Worm (Caenorhabditis elegans): Measurements from ENCODE around the gene decr-1.3.

decr-1.3 gene

ce11 chrII:8160916-8161315, 12.4 kb downstream of the decr-1.3 start:
- TF ChIP-seq sma-9 (GFP tag; optimal IDR thresholded peaks at IDR 0.05) (no peak), sma-9 (tag; optimal IDR thresholded peaks at IDR 0.05) (no peak), R02D3.7 (tag; optimal IDR thresholded peaks at IDR 0.05) (no peak), F13H6.1 (tag; optimal IDR thresholded peaks at IDR 0.05) (no peak), ztf-4 (tag; optimal IDR thresholded peaks at IDR 0.05) (no peak), crh-2 (tag; optimal IDR thresholded peaks at IDR 0.05) (no peak), lin-39 (tag; optimal IDR thresholded peaks at IDR 0.05) (no peak), aly-2 (tag; optimal IDR thresholded peaks at IDR 0.05) (no peak), nhr-11 (tag; optimal IDR thresholded peaks at IDR 0.05) (no peak), elt-3 (tag; optimal IDR thresholded peaks at IDR 0.05) (no peak), nhr-10 (tag; optimal IDR thresholded peaks at IDR 0.05) (no peak), unc-55 (GFP tag; optimal IDR thresholded peaks at IDR 0.05) (no peak), ztf-1 (GFP tag; conservative IDR thresholded peaks at IDR 0.05) (no peak), mdl-1 (tag; optimal IDR thresholded peaks at IDR 0.05) (no peak)

- TF ChIP-seq gmeb-1 (tag; optimal IDR thresholded peaks at IDR 0.05) (peak; percentile 83), C34F6.9 (tag; optimal IDR thresholded peaks at IDR 0.05) (peak; percentile 47), sma-9 (GFP tag; optimal IDR thresholded peaks at IDR 0.05) (peak; percentile 53), sma-9 (tag; optimal IDR thresholded peaks at IDR 0.05) (no peak), fos-1 (tag; optimal IDR thresholded peaks at IDR 0.05) (peak; percentile 9), lsy-2 (tag; optimal IDR thresholded peaks at IDR 0.05) (peak; percentile 19 to 90), nhr-129 (tag; optimal IDR thresholded peaks at IDR 0.05) (peak; percentile 44), crh-2 (tag; optimal IDR thresholded peaks at IDR 0.05) (peak; percentile 41), unc-55 (GFP tag; optimal IDR thresholded peaks at IDR 0.05) (no peak), aly-2 (tag; optimal IDR thresholded peaks at IDR 0.05) (no peak), ZK546.5 (tag; optimal IDR thresholded peaks at IDR 0.05) (no peak), lin-11 (tag; optimal IDR thresholded peaks at IDR 0.05) (peak; percentile 8), lin-13 (GFP tag; optimal IDR thresholded peaks at IDR 0.05) (no peak), nhr-21 (tag; optimal IDR thresholded peaks at IDR 0.05) (peak; percentile 14)
Measured at ce11 chrII:8157991-8158390, 15.4 kb downstream of the decr-1.3 start, which contains the start of gene pch-2. TSS of gene pch-2 (plus strand) at chrII:8158349.

ce11 chrII:8156845-8157373, 16.4 kb downstream of the decr-1.3 start, which contains the start of the genes tub-1 and tmem-138:
TSS of gene tub-1 (minus strand) at chrII:8156945.
TSS of gene tmem-138 (plus strand) at chrII:8157323.
- TF ChIP-seq blmp-1 (tag; optimal IDR thresholded peaks at IDR 0.05; ENCODE audit: insufficient read depth) (no peak), elt-1 (tag; optimal IDR thresholded peaks at IDR 0.05) (no peak), aly-2 (tag; optimal IDR thresholded peaks at IDR 0.05) (no peak), Y55F3AM.14 (GFP tag; optimal IDR thresholded peaks at IDR 0.05) (no peak), sma-3 (GFP tag; optimal IDR thresholded peaks at IDR 0.05) (no peak), nhr-21 (tag; optimal IDR thresholded peaks at IDR 0.05) (no peak), ztf-1 (GFP tag; conservative IDR thresholded peaks at IDR 0.05) (no peak), gmeb-1 (tag; optimal IDR thresholded peaks at IDR 0.05) (no peak)

- no peak for TF ChIP-seq lsy-2 (tag; optimal IDR thresholded peaks at IDR 0.05)
- no peak for TF ChIP-seq ceh-16 (tag; optimal IDR thresholded peaks at IDR 0.05)
- TF ChIP-seq ceh-82 (tag; optimal IDR thresholded peaks at IDR 0.05): no peak
- no peak for TF ChIP-seq ztf-1 (GFP tag; conservative IDR thresholded peaks at IDR 0.05)
- TF ChIP-seq lin-13 (GFP tag; optimal IDR thresholded peaks at IDR 0.05): no peak
- no peak for TF ChIP-seq nhr-129 (tag; optimal IDR thresholded peaks at IDR 0.05)
- TF ChIP-seq C34F6.9 (tag; optimal IDR thresholded peaks at IDR 0.05): no peak
- TF ChIP-seq elt-3 (tag; optimal IDR thresholded peaks at IDR 0.05): no peak
- TF ChIP-seq nhr-23 (tag; optimal IDR thresholded peaks at IDR 0.05): no peak
- no peak for TF ChIP-seq peb-1 (tag; optimal IDR thresholded peaks at IDR 0.05)
- no peak for TF ChIP-seq dmd-4 (tag; optimal IDR thresholded peaks at IDR 0.05)
- TF ChIP-seq sma-3 (GFP tag; optimal IDR thresholded peaks at IDR 0.05): no peak
- TF ChIP-seq blmp-1 (tag; optimal IDR thresholded peaks at IDR 0.05; ENCODE audit: insufficient read depth): no peak
- TF ChIP-seq sma-9 (GFP tag; optimal IDR thresholded peaks at IDR 0.05): no peak
- no peak for TF ChIP-seq sma-9 (tag; optimal IDR thresholded peaks at IDR 0.05)
- TF ChIP-seq alr-1 (tag; optimal IDR thresholded peaks at IDR 0.05): no peak
Measured at ce11 chrII:8152711-8153325, 20.5 kb downstream of the decr-1.3 start.

- no peak for TF ChIP-seq gmeb-1 (tag; optimal IDR thresholded peaks at IDR 0.05)
- TF ChIP-seq lsy-2 (tag; optimal IDR thresholded peaks at IDR 0.05): no peak
- TF ChIP-seq lin-11 (tag; optimal IDR thresholded peaks at IDR 0.05): no peak
- TF ChIP-seq F13H6.1 (tag; optimal IDR thresholded peaks at IDR 0.05): no peak
- no peak for TF ChIP-seq sma-3 (GFP tag; optimal IDR thresholded peaks at IDR 0.05)
- TF ChIP-seq mdl-1 (tag; optimal IDR thresholded peaks at IDR 0.05): no peak
- no peak for TF ChIP-seq nhr-6 (tag; optimal IDR thresholded peaks at IDR 0.05)
- no peak for TF ChIP-seq peb-1 (tag; optimal IDR thresholded peaks at IDR 0.05)
- TF ChIP-seq sem-4 (tag; optimal IDR thresholded peaks at IDR 0.05): no peak
- TF ChIP-seq snpc-4 (tag; optimal IDR thresholded peaks at IDR 0.05): no peak
- no peak for TF ChIP-seq nhr-25 (tag; optimal IDR thresholded peaks at IDR 0.05)
- no peak for TF ChIP-seq ztf-4 (tag; optimal IDR thresholded peaks at IDR 0.05)
- no peak for TF ChIP-seq nhr-23 (tag; optimal IDR thresholded peaks at IDR 0.05)
- no peak for TF ChIP-seq crh-2 (tag; optimal IDR thresholded peaks at IDR 0.05)
- TF ChIP-seq skn-1 (tag; optimal IDR thresholded peaks at IDR 0.05): no peak
- no peak for TF ChIP-seq nhr-12 (tag; optimal IDR thresholded peaks at IDR 0.05)
Measured at ce11 chrII:8149930-8150329, 23.4 kb downstream of the decr-1.3 start, which contains the start of gene F10B5.3. TSS of gene F10B5.3 (minus strand) at chrII:8150030.
